Worm (Caenorhabditis elegans) whole organism, mixed stage, embryonic: Measurements from ENCODE around the gene aakg-5.

ENCODE experiments used
- ceh-39 ChIP-seq: fragments of 150-350 bp; optimal IDR thresholded peaks from 2 replicates; lab custom pipeline; 2014; ENCODE audit warnings: missing biosample characterization, missing genetic modification characterization
- ces-1 ChIP-seq: fragments of 150-350 bp; optimal IDR thresholded peaks from 2 replicates; lab custom pipeline; 2014; ENCODE audit warnings: missing biosample characterization, missing genetic modification reagents, missing genetic modification characterization
- elt-1 ChIP-seq: sonication (generic microtip); optimal IDR thresholded peaks from 2 replicates; lab custom pipeline; 2017; ENCODE audit warnings: missing genetic modification characterization, mild to moderate bottlenecking, missing compliant biosample characterization, antibody characterized with exemption, moderate library complexity, borderline replicate concordance; ENCODE audit not compliant: insufficient read depth
- elt-3 ChIP-seq: fragments of 150-350 bp; optimal IDR thresholded peaks from 2 replicates; lab custom pipeline; 2014; ENCODE audit warnings: missing biosample characterization, missing genetic modification characterization
- hlh-1 ChIP-seq: fragments of 150-350 bp; optimal IDR thresholded peaks from 2 replicates; lab custom pipeline; 2014; ENCODE audit warnings: missing biosample characterization, missing genetic modification reagents, missing genetic modification characterization
- lin-13 ChIP-seq: fragments of 150-350 bp; optimal IDR thresholded peaks from 2 replicates; lab custom pipeline; 2014; ENCODE audit warnings: missing biosample characterization, missing genetic modification characterization
- lsy-2 ChIP-seq: fragments of 150-350 bp; optimal IDR thresholded peaks from 2 replicates; lab custom pipeline; 2014; ENCODE audit warnings: missing biosample characterization, missing genetic modification characterization
- mep-1 ChIP-seq: fragments of 150-350 bp; optimal IDR thresholded peaks from 2 replicates; lab custom pipeline; 2017; ENCODE audit warnings: missing biosample characterization, missing genetic modification reagents, missing genetic modification characterization, inconsistent platforms
- nhr-2 ChIP-seq: fragments of 150-350 bp; optimal IDR thresholded peaks from 2 replicates; lab custom pipeline; 2014; ENCODE audit warnings: missing biosample characterization, missing genetic modification characterization
- pha-4 ChIP-seq: fragments of 150-350 bp; optimal IDR thresholded peaks from 2 replicates; lab custom pipeline; 2018; ENCODE audit warnings: missing biosample characterization, missing genetic modification reagents, missing genetic modification characterization
- unc-39 ChIP-seq: fragments of 150-350 bp; optimal IDR thresholded peaks from 2 replicates; lab custom pipeline; 2014; ENCODE audit warnings: missing biosample characterization, missing genetic modification characterization
- unc-62 ChIP-seq: fragments of 150-350 bp; optimal IDR thresholded peaks from 2 replicates; lab custom pipeline; 2014; ENCODE audit warnings: missing biosample characterization, missing genetic modification reagents, missing genetic modification characterization

DNA sequence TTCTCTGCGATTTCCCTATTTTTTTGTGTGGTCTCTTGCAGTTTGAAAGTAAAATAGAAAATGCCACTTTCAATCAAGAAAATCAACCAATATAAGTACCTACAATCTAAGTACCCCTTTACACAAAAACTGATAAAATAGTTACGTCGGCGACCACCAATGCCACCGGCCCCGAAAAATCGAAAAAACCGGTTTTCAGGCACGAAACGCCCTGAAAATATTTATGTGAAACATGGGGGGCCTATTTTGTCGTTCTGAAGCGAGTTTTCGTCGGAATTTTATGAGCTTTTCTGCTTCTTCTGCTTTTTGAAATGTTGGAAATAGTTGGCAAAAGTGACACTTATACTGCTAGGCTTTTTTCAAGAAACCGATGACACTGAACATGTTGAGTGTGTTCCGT lies 13.7 kb upstream of the aakg-5 start:
- TF ChIP-seq unc-62 (no peak), elt-1 (tag; lab: Kevin White, UChicago) (no peak), lin-13 (no peak), ces-1 (no peak), nhr-2 (tag; lab: Kevin White, UChicago) (no peak), unc-39 (tag; lab: Kevin White, UChicago) (no peak), hlh-1 (tag; lab: Kevin White, UChicago) (no peak), elt-3 (tag; lab: Kevin White, UChicago) (no peak), ceh-39 (tag; lab: Kevin White, UChicago) (no peak), pha-4 (tag; lab: Kevin White, UChicago) (no peak), lsy-2 (tag; lab: Kevin White, UChicago) (no peak), mep-1 (no peak)
